Worm (Caenorhabditis elegans) whole organism, dauer: ENCODE measurements around the gene shc-2.

Experiments used
- unc-62 ChIP-seq: sonication (generic microtip); optimal IDR thresholded peaks from 2 replicates; lab custom pipeline; 2017; ENCODE audit warnings: missing biosample characterization, missing genetic modification reagents, missing genetic modification characterization

The shc-2 gene

DNA sequence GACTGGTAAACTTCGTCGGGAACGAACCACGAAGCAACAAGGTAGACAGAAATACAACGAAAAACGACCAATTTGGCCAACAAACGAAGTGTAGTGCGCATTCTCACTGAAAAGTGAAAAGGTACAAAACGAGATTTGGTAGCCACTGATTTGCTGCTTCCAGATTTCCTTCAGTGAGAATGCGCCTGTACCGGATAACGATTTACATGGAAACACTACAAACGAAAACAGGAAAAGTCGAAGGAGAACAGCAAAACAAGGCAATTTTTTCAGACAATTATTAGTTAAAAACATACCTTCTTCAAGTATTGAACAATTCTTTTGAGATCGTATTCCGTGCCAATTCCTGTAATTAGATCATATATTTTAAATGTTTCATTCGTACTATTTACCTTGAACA is 24.0 kb downstream of the shc-2 start, which contains the start of gene pigb-1:
Gene pigb-1, minus strand, starts transcription at position 101 of the 400 bp plus-strand sequence.
- no peak for TF ChIP-seq unc-62 (GFP tag; lab: Kevin White, UChicago)

ce11 chrII:4993530-4994192 is 24.7 kb downstream of the shc-2 start, which contains the start of the genes eif-1 and vps-24:
Gene eif-1, minus strand, starts transcription at chrII:4993580.
Gene vps-24, plus strand, starts transcription at chrII:4993998.
- TF ChIP-seq unc-62 (GFP tag; lab: Kevin White, UChicago): no peak

ce11 chrII:4994939-4995338 is 26.0 kb downstream of the shc-2 start, which contains the start of gene rnh-1.0:
Gene rnh-1.0, plus strand, starts transcription at chrII:4995327.
- TF ChIP-seq unc-62 (GFP tag; lab: Kevin White, UChicago): no peak

ce11 chrII:4998657-4999056 is 29.7 kb downstream of the shc-2 start, which contains the start of gene F59A6.11:
Gene F59A6.11, minus strand, starts transcription at chrII:4998757.
- TF ChIP-seq unc-62 (GFP tag; lab: Kevin White, UChicago): no peak

DNA sequence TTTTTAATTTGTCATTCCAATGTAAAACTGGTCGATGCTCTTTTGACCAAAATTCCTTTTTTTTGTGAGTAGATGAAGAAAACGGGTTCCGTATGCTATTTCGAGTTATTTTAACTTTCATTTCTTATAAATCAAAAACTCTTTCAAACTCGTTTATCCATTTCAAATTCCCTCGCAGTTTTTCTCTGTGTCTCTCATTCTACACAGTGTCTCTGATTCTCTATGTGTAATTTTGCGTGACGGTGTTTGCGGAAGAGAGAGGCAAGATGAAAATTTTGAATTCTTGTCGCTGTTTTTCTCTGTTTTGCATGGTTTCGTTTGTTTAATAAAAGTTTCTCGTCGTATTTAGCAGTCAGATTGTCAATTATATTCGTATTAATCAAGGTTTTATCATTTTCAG is 30.2 kb downstream of the shc-2 start, which contains the start of gene citk-2:
Gene citk-2, plus strand, starts transcription at position 399 of the 400 bp plus-strand sequence.
- TF ChIP-seq unc-62 (GFP tag; lab: Kevin White, UChicago): no peak

DNA sequence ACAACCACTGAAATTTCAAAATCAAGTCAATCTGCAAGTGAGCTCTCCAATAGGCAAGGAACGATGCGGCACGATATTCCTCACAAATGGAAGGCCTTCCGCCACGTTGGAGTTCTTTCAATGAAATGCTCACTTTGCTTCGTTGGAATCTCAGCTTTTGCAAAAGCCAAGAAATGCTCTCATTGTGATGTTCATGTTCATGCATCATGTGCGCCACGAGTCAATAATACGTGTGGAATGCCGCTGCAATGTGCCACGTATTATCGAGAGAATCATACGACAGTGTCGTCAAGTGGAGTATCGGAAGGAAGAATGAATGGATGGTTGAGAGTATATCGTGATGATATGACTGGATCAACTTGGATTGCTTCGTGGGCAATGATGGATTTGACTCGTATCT is 32.9 kb downstream of the shc-2 start:
- TF ChIP-seq unc-62 (GFP tag; lab: Kevin White, UChicago): no peak

DNA sequence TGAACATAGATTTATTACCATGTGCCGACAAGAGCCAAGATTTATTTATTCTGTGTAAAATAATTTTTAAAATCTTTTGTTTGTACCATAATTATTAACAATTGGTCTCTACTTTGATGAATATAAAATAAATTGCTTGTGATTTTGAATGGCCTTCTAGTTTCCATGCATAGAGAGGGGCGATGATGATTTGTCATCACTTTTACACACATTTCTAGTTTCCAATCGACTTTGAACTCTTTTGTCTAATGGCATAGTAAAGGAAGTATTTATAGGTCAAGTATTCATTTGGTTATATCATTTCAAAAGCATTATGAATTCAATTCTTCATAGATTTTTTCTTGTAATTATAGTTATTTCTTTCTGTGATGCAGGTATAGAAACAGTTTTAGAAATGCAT is 34.7 kb downstream of the shc-2 start, which contains the start of gene F59A6.10:
Gene F59A6.10, plus strand, starts transcription at position 301 of the 400 bp plus-strand sequence.
- TF ChIP-seq unc-62 (GFP tag; lab: Kevin White, UChicago): no peak

DNA sequence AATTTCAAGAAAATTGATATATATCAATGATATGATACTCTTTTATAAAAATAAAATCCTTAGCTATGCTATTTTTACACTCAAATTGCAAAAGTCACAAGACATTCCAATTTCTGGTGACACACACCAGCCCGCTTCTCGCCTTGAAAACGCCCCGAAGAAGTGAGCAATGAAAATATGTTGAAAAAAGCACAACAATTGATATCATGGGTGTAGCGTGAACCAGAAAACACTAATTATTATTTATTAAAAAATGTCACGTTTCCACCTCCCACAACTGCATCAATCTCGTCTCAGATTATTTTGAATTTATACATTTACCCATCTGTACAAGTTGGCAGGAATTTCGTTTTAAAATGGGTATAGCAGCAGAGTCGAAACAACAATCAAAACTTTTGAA is 35.8 kb downstream of the shc-2 start, which contains the start of gene F59A6.4:
Gene F59A6.4, plus strand, starts transcription at position 301 of the 400 bp plus-strand sequence.
- TF ChIP-seq unc-62 (GFP tag; lab: Kevin White, UChicago): no peak

- no peak for TF ChIP-seq unc-62 (GFP tag; lab: Kevin White, UChicago)
Measured at ce11 chrII:5008033-5008432, 39.1 kb downstream of the shc-2 start, which contains the start of gene F59A6.3. Gene F59A6.3, plus strand, starts transcription at chrII:5008333.

- no peak for TF ChIP-seq unc-62 (GFP tag; lab: Kevin White, UChicago)
Measured at ce11 chrII:5011978-5012377, 43.0 kb downstream of the shc-2 start, which contains the start of gene F59A6.12. Gene F59A6.12, minus strand, starts transcription at chrII:5012078.

DNA sequence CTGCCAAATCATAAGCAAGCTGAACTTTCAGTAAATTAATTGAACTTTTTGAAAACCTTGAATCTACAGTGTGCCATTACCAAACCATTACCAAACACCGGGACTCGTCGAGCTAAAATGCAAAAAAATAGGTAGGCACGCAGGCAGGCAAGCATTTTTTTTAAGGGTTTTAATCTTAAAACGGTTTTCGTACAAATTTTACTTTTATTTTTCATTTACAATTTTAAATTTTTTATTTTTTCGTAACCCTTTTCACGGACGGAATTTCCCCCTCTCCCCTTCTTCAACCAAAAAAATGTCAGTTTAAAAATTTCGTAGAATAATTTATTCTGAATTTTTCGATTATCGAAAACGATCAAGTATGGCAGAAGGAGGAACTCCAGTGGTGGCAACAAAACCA is 45.4 kb downstream of the shc-2 start, which contains the start of gene F59A6.2:
Gene F59A6.2, plus strand, starts transcription at position 301 of the 400 bp plus-strand sequence.
- no peak for TF ChIP-seq unc-62 (GFP tag; lab: Kevin White, UChicago)

DNA sequence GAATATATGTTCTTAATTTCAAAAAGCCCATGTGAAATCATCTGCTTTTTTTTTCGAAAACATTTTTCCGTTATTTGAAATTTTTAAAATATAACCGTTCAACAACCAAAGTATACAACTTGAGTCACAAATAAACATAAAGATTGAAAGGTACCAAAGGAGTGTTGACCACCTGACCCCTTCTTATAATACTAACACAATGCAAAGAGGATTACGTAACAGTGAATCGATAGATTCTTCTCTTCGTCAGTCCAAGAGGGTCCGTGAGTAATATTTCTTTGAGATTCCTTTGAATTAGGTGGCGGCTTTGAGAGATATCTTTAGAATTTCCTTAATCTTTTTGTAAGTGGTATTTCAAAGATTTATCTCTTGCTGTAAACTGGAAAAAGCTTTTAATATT is 47.2 kb downstream of the shc-2 start:
- TF ChIP-seq unc-62 (GFP tag; lab: Kevin White, UChicago): no peak

DNA sequence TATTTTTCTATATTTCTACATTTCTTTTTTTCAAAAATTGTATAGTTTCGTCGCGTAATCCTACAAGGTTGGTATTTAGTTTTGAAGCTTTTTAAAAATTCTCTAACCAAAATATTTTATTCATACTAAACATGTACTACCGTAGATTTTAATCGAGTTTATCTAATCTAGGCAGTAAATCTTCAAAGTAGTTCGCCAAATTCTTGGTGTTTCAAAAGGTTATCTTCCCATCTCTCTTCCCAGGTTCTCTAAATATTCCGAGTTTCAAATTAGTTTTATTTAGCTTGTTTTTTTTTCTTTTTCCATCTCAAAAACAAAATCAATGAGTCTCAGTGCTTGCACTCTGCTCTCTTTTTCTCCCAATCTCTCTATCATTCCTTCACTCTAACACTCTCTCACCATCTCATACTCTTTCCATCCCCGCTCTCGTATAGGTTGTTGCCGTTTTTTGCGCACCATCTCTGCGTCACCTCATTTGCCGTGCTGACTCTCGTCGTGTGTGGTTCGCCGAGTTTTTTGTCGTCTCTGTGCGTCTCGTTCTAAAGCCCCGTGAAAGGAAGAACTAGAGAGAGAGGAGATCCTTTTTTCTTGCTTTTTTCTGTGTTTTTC is 48.1 kb downstream of the shc-2 start:
- TF ChIP-seq unc-62 (GFP tag; lab: Kevin White, UChicago): no peak

DNA sequence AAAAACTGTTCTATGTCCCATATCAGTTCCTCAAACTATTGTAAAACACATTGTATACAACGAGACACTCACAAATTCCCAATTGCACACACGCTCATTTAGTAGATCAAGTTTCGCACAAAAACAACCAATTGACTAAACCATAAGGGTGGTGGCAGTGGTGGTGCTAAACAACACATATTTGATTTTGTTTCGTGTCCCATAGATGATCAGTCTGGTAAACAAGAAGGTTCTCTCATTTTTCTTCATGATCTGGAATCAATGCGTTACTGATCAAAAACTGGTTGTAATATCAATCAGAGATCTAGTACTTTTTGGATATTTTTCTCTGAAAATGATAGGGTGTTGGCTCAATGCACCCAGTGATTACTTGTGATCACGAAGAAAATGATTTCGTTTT is 49.6 kb downstream of the shc-2 start:
- no peak for TF ChIP-seq unc-62 (GFP tag; lab: Kevin White, UChicago)

- no peak for TF ChIP-seq unc-62 (GFP tag; lab: Kevin White, UChicago)
Measured at ce11 chrII:5019389-5020108, 50.6 kb downstream of the shc-2 start.
